Worm (Caenorhabditis elegans) whole organism, young adult: ENCODE results near the gene srx-50.

Source experiments
- B0019.2 ChIP-seq: fragments of 200-800 bp; sonication (Bioruptor generic); conservative IDR thresholded peaks from 2 replicates; pipeline ENCODE4 v1.3.6; 2022; ENCODE audit warnings: missing genetic modification reagents, missing genetic modification characterization, missing compliant biosample characterization
- B0261.1 ChIP-seq: sonication (generic microtip); optimal IDR thresholded peaks from 2 replicates; lab custom pipeline; 2016; ENCODE audit warnings: mild to moderate bottlenecking, missing genetic modification characterization, moderate library complexity, missing compliant biosample characterization
- D2030.7 ChIP-seq: fragments of 200-800 bp; sonication (Bioruptor generic); IDR thresholded peaks from 2 replicates; pipeline ENCODE4 v1.3.6; 2022; ENCODE audit warnings: missing genetic modification reagents, missing genetic modification characterization, missing compliant biosample characterization
- F10E7.11 ChIP-seq: sonication (generic microtip); optimal IDR thresholded peaks from 2 replicates; lab custom pipeline; 2017; ENCODE audit warnings: mild to moderate bottlenecking, missing genetic modification characterization, moderate library complexity, missing compliant biosample characterization
- F33H1.4 ChIP-seq: fragments of 200-800 bp; sonication (Bioruptor generic); IDR thresholded peaks from 2 replicates; pipeline ENCODE4 v1.3.6; 2022; ENCODE audit warnings: missing genetic modification reagents, missing genetic modification characterization, missing compliant biosample characterization
- F37B4.10 ChIP-seq: fragments of 200-800 bp; sonication (Bioruptor generic); IDR thresholded peaks from 2 replicates; pipeline ENCODE4 v1.3.6; 2022; ENCODE audit warnings: missing genetic modification characterization, missing compliant biosample characterization
- F39B2.1 ChIP-seq: fragments of 200-800 bp; sonication (Bioruptor generic); IDR thresholded peaks from 2 replicates; pipeline ENCODE4 v1.3.6; 2022; ENCODE audit warnings: missing genetic modification reagents, missing genetic modification characterization, missing compliant biosample characterization
- F55B11.4 ChIP-seq: sonication (generic microtip); optimal IDR thresholded peaks from 2 replicates; lab custom pipeline; 2016; ENCODE audit warnings: missing compliant biosample characterization, missing genetic modification characterization, borderline replicate concordance; ENCODE audit not compliant: insufficient read depth
- T07F8.4 ChIP-seq: sonication (generic microtip); optimal IDR thresholded peaks from 2 replicates; lab custom pipeline; 2016; ENCODE audit warnings: mild to moderate bottlenecking, missing genetic modification characterization, moderate library complexity, missing compliant biosample characterization
- Y53G8AR.9 ChIP-seq: fragments of 200-800 bp; sonication (Bioruptor generic); conservative IDR thresholded peaks from 2 replicates; pipeline ENCODE4 v1.3.6; 2022; ENCODE audit warnings: missing genetic modification reagents, missing genetic modification characterization, missing compliant biosample characterization
- Y56A3A.18 ChIP-seq: fragments of 200-800 bp; sonication (Bioruptor generic); IDR thresholded peaks from 2 replicates; pipeline ENCODE4 v1.3.6; 2022; ENCODE audit warnings: missing genetic modification reagents, missing genetic modification characterization, missing compliant biosample characterization
- Y67H2A.10 ChIP-seq: fragments of 200-800 bp; sonication (Bioruptor generic); conservative IDR thresholded peaks from 2 replicates; pipeline ENCODE4 v1.3.6; 2022; ENCODE audit warnings: missing genetic modification reagents, missing genetic modification characterization, missing compliant biosample characterization
- ZK185.1 ChIP-seq: sonication (generic microtip); optimal IDR thresholded peaks from 2 replicates; lab custom pipeline; 2016; ENCODE audit warnings: mild to moderate bottlenecking, missing genetic modification characterization, missing compliant biosample characterization; ENCODE audit not compliant: poor library complexity, severe bottlenecking
- ama-1 ChIP-seq, 3 experiments: fragments of 150-350 bp in 1 of 3; sonication (generic microtip) in 2 of 3; optimal IDR thresholded peaks; 2 replicates each; lab custom pipeline; 2014 to 2018; ENCODE audit warnings: missing biosample characterization in 2 of 3, missing genetic modification characterization in 2 of 3, missing genetic modification reagents in 2 of 3
- aptf-2 ChIP-seq: fragments of 200-800 bp; sonication (Bioruptor generic); conservative IDR thresholded peaks from 2 replicates; pipeline ENCODE4 v1.3.6; 2022; ENCODE audit warnings: missing genetic modification reagents, missing genetic modification characterization, missing compliant biosample characterization
- aptf-3 ChIP-seq: fragments of 200-800 bp; sonication (Bioruptor generic); IDR thresholded peaks from 2 replicates; pipeline ENCODE4 v1.3.6; 2022; ENCODE audit warnings: missing genetic modification characterization, missing compliant biosample characterization
- athp-1 ChIP-seq: sonication (generic microtip); optimal IDR thresholded peaks from 2 replicates; lab custom pipeline; 2017; ENCODE audit warnings: mild to moderate bottlenecking, missing genetic modification characterization, missing compliant biosample characterization
- ccch-3 ChIP-seq: fragments of 200-800 bp; sonication (Bioruptor generic); optimal IDR thresholded peaks from 2 replicates; lab custom pipeline; 2018; ENCODE audit warnings: mild to moderate bottlenecking, missing genetic modification characterization, missing compliant biosample characterization
- cebp-2 ChIP-seq: fragments of 200-800 bp; sonication (Bioruptor generic); IDR thresholded peaks from 2 replicates; pipeline ENCODE4 v1.3.6; 2022; ENCODE audit warnings: missing genetic modification characterization, missing compliant biosample characterization
- ceh-27 ChIP-seq: fragments of 200-800 bp; sonication (Bioruptor generic); optimal IDR thresholded peaks from 2 replicates; lab custom pipeline; 2018; ENCODE audit warnings: mild to moderate bottlenecking, missing genetic modification characterization, moderate library complexity, missing compliant biosample characterization
- ceh-79 ChIP-seq: sonication (generic microtip); optimal IDR thresholded peaks from 2 replicates; lab custom pipeline; 2017; ENCODE audit warnings: mild to moderate bottlenecking, missing genetic modification characterization, missing compliant biosample characterization
- dox-1 ChIP-seq: fragments of 200-800 bp; sonication (Bioruptor generic); IDR thresholded peaks from 2 replicates; pipeline ENCODE4 v1.3.6; 2022; ENCODE audit warnings: missing genetic modification reagents, missing genetic modification characterization, missing compliant biosample characterization
- dpff-1 ChIP-seq: sonication (generic microtip); optimal IDR thresholded peaks from 2 replicates; lab custom pipeline; 2017; ENCODE audit warnings: mild to moderate bottlenecking, missing genetic modification characterization, missing compliant biosample characterization
- dpl-1 ChIP-seq: fragments of 150-350 bp; optimal IDR thresholded peaks from 2 replicates; lab custom pipeline; 2014; ENCODE audit warnings: missing biosample characterization, missing genetic modification reagents, missing genetic modification characterization
- ekl-4 ChIP-seq: fragments of 200-800 bp; sonication (Bioruptor generic); IDR thresholded peaks from 2 replicates; pipeline ENCODE4 v1.3.6; 2022; ENCODE audit warnings: missing genetic modification reagents, missing genetic modification characterization, missing compliant biosample characterization
- hmg-1.2 ChIP-seq: fragments of 200-800 bp; sonication (Bioruptor generic); IDR thresholded peaks from 2 replicates; pipeline ENCODE4 v1.3.6; 2022; ENCODE audit warnings: missing genetic modification reagents, missing genetic modification characterization, missing compliant biosample characterization
- let-526 ChIP-seq: fragments of 200-800 bp; sonication (Bioruptor generic); IDR thresholded peaks from 2 replicates; pipeline ENCODE4 v1.3.6; 2022; ENCODE audit warnings: missing genetic modification reagents, missing genetic modification characterization, missing compliant biosample characterization
- lin-54 ChIP-seq: fragments of 200-800 bp; sonication (Bioruptor generic); optimal IDR thresholded peaks from 2 replicates; lab custom pipeline; 2018; ENCODE audit warnings: mild to moderate bottlenecking, missing genetic modification characterization, missing compliant biosample characterization
- lir-1 ChIP-seq: fragments of 200-800 bp; sonication (Bioruptor generic); conservative IDR thresholded peaks from 2 replicates; pipeline ENCODE4 v1.3.6; 2022; ENCODE audit warnings: missing genetic modification reagents, missing genetic modification characterization, missing compliant biosample characterization
- lsl-1 ChIP-seq: fragments of 200-800 bp; sonication (Bioruptor generic); optimal IDR thresholded peaks from 2 replicates; lab custom pipeline; 2018; ENCODE audit warnings: mild to moderate bottlenecking, missing genetic modification characterization, moderate library complexity, missing compliant biosample characterization
- lsy-27 ChIP-seq: sonication (generic microtip); optimal IDR thresholded peaks from 2 replicates; lab custom pipeline; 2017; ENCODE audit warnings: missing genetic modification characterization, mild to moderate bottlenecking, missing compliant biosample characterization, antibody characterized with exemption, missing genotype, borderline replicate concordance; ENCODE audit not compliant: insufficient read depth
- madf-10 ChIP-seq: sonication (generic microtip); optimal IDR thresholded peaks from 2 replicates; lab custom pipeline; 2016; ENCODE audit warnings: mild to moderate bottlenecking, missing genetic modification characterization, missing compliant biosample characterization
- mcd-1 ChIP-seq: fragments of 200-800 bp; sonication (Bioruptor generic); IDR thresholded peaks from 2 replicates; pipeline ENCODE4 v1.3.6; 2022; ENCODE audit warnings: missing genetic modification reagents, missing genetic modification characterization, missing compliant biosample characterization
- mes-4 ChIP-seq: sonication (generic microtip); optimal IDR thresholded peaks from 2 replicates; lab custom pipeline; 2016; ENCODE audit warnings: missing genotype, missing genetic modification characterization, missing compliant biosample characterization
- nfyb-1 ChIP-seq: fragments of 200-800 bp; sonication (Bioruptor generic); IDR thresholded peaks from 2 replicates; pipeline ENCODE4 v1.3.6; 2022; ENCODE audit warnings: missing genetic modification reagents, missing genetic modification characterization, missing compliant biosample characterization
- nhr-120 ChIP-seq: fragments of 200-800 bp; sonication (Bioruptor generic); IDR thresholded peaks from 2 replicates; pipeline ENCODE4 v1.3.6; 2022; ENCODE audit warnings: missing genetic modification characterization, missing compliant biosample characterization
- nhr-27 ChIP-seq: fragments of 200-800 bp; sonication (Bioruptor generic); optimal IDR thresholded peaks from 2 replicates; lab custom pipeline; 2018; ENCODE audit warnings: mild to moderate bottlenecking, missing genetic modification characterization, moderate library complexity, missing compliant biosample characterization
- nhr-80 ChIP-seq: sonication (generic microtip); optimal IDR thresholded peaks from 2 replicates; lab custom pipeline; 2016; ENCODE audit warnings: missing genetic modification characterization, missing compliant biosample characterization
- pha-4 ChIP-seq: fragments of 150-350 bp; sonication (generic microtip); optimal IDR thresholded peaks from 2 replicates; lab custom pipeline; 2014; ENCODE audit warnings: missing biosample characterization, missing genetic modification reagents, missing genetic modification characterization
- rpc-1 ChIP-seq, 2 experiments: fragments of 150-350 bp in 1 of 2; sonication (generic microtip) in 1 of 2; optimal IDR thresholded peaks; 2 replicates each; lab custom pipeline; 2014 to 2018; ENCODE audit warnings: missing biosample characterization in 1 of 2, missing genetic modification characterization in 1 of 2, missing genetic modification reagents in 1 of 2, missing genotype in 1 of 2
- sdz-38 ChIP-seq: sonication (generic microtip); optimal IDR thresholded peaks from 2 replicates; lab custom pipeline; 2016; ENCODE audit warnings: missing genotype, missing genetic modification characterization, missing compliant biosample characterization
- tbp1 ChIP-seq: fragments of 200-800 bp; sonication (Bioruptor generic); optimal IDR thresholded peaks from 2 replicates; lab custom pipeline; 2018; ENCODE audit warnings: mild to moderate bottlenecking, missing genetic modification characterization, missing compliant biosample characterization
- tlf-1 ChIP-seq: fragments of 200-800 bp; sonication (Bioruptor generic); optimal IDR thresholded peaks from 2 replicates; lab custom pipeline; 2018; ENCODE audit warnings: mild to moderate bottlenecking, missing genetic modification characterization, missing compliant biosample characterization
- ztf-26 ChIP-seq: sonication (generic microtip); optimal IDR thresholded peaks from 2 replicates; lab custom pipeline; 2017; ENCODE audit warnings: missing genetic modification characterization, missing compliant biosample characterization
- ztf-3 ChIP-seq: fragments of 200-800 bp; sonication (Bioruptor generic); optimal IDR thresholded peaks from 2 replicates; lab custom pipeline; 2018; ENCODE audit warnings: mild to moderate bottlenecking, missing genetic modification characterization, missing compliant biosample characterization

Gene srx-50

DNA sequence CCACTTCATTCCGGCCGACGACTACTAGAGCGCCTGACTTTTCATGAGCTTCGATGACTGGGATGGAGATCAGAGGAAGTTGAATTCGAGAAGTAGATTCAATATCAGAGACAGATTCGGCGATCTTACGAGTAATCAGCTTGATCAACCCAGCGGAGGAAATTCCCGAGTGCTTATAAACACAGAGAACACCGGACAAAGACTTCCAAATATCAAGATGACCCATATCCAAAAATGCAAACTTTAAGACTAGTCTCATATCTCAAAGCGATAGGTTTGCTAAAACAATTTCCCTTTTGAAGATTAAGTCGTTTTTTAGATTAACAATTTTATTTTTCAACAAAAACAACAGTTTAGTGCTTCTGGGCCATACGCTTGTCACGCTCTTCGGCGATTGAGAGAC lies 25.6 kb downstream of the srx-50 start, which contains the start of gene Y43B11AR.3 (continued):
- TF ChIP-seq B0019.2 (peak; percentile 74; the same call in 1 of the 2 replicates), let-526 (GFP tag; lab: Robert Waterston, UW) (no peak), ztf-3 (GFP tag; lab: Kevin White, UChicago) (no peak), lsy-27 (tag; lab: Kevin White, UChicago) (no peak), sdz-38 (no peak), ceh-79 (tag; lab: Kevin White, UChicago) (peak; percentile 40), F39B2.1 (GFP tag; lab: Robert Waterston, UW) (no peak), cebp-2 (GFP tag; lab: Robert Waterston, UW) (peak; percentile 96), dpl-1 (GFP tag; lab: Kevin White, UChicago) (no peak), F10E7.11 (tag; lab: Kevin White, UChicago) (no peak), pha-4 (tag; lab: Kevin White, UChicago) (no peak), rpc-1 (optimal IDR thresholded peaks at IDR 0.05; lab: Kevin White, UChicago) (no peak), rpc-1 (tag; optimal IDR thresholded peaks at IDR 0.05; lab: Kevin White, UChicago) (peak; percentile 11), madf-10 (tag; lab: Kevin White, UChicago) (no peak), nhr-27 (tag; lab: Kevin White, UChicago) (peak; percentile 2), F33H1.4 (GFP tag; lab: Robert Waterston, UW) (peak; percentile 65), T07F8.4 (tag; lab: Kevin White, UChicago) (no peak), aptf-2 (GFP tag; lab: Robert Waterston, UW) (no peak), nhr-80 (tag; lab: Kevin White, UChicago) (no peak), ztf-26 (no peak), dpff-1 (tag; lab: Kevin White, UChicago) (peak; percentile 40), tbp1 (GFP tag; lab: Kevin White, UChicago) (peak; percentile 72), aptf-3 (no peak; the same call in 1 of the 2 replicates), mcd-1 (GFP tag; lab: Robert Waterston, UW) (peak; percentile 68), Y53G8AR.9 (peak; percentile 94), F37B4.10 (GFP tag; lab: Robert Waterston, UW) (no peak), B0261.1 (tag; lab: Kevin White, UChicago) (peak; percentile 25), tlf-1 (GFP tag; lab: Kevin White, UChicago) (peak; percentile 61), lin-54 (GFP tag; lab: Kevin White, UChicago) (peak; percentile 86), nhr-120 (GFP tag; lab: Robert Waterston, UW) (no peak), ekl-4 (GFP tag; lab: Robert Waterston, UW) (peak; percentile 92), hmg-1.2 (GFP tag; lab: Robert Waterston, UW) (peak; percentile 43; the same call in 1 of the 2 replicates)

DNA sequence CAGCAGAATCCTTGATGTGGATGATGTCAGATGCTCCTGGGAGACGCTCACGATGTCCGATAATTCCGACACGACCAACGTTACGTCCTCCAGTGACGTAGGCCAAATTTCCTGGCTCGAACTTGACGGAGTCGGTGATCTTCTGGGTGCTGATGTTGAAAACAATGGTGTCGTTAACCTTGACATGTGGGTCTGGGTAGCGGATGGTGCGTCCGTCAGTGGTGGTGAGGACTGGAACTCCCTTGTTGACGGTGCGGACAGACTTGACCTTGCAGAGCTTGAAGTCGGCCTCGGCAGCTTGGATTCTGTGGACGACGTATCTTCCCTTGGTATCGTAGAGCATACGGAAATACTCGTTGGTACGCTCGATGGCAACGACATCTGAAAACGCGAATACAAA lies 26.2 kb downstream of the srx-50 start:
- TF ChIP-seq Y56A3A.18 (GFP tag; lab: Robert Waterston, UW) (0 out of 2 replicates have a peak, but pooled peaks have one; percentile 52), B0261.1 (tag; lab: Kevin White, UChicago) (no peak)

DNA sequence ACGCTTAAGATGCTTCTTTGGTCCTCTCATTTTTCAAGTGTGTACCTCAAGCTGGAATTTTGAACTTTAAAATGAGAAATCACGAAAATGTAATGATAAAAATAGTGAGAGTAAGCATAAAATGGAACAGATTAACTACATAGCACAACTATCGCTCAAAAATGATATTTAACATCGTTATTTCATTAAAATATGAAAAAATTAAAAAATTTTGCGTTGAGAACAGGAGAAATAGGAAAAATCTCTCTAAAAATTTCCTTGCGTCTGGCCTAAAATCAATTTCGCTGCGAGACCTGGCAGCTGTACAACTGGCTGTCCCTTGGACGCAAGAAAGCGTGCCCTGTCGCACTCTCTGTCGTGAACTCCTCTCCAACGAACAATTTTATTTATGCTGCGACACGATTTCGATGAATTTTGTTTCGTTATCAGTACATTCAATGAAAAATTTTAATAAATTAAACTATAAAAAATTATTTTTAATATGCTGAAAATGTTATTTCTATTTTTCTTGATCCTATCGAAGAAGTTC lies 26.9 kb downstream of the srx-50 start, which contains the start of gene rps-4:
Gene rps-4 (minus strand): TSS at position 51 of the 529 bp plus-strand sequence.
- TF ChIP-seq ZK185.1 (tag; lab: Kevin White, UChicago) (peak; percentile 77), nfyb-1 (peak; percentile 82), ekl-4 (GFP tag; lab: Robert Waterston, UW) (peak; percentile 24; the same call in 1 of the 2 replicates), Y67H2A.10 (GFP tag; lab: Robert Waterston, UW) (0 out of 2 replicates have a peak, but pooled peaks have one; percentile 35), lir-1 (0 out of 2 replicates have a peak, but pooled peaks have one; percentile 45), ceh-27 (GFP tag; lab: Kevin White, UChicago) (peak; percentile 70), F55B11.4 (tag; lab: Kevin White, UChicago) (no peak), mes-4 (tag; lab: Kevin White, UChicago) (no peak), ccch-3 (GFP tag; lab: Kevin White, UChicago) (no peak), lsl-1 (peak; percentile 68), dox-1 (GFP tag; lab: Robert Waterston, UW) (peak; percentile 88), athp-1 (tag; lab: Kevin White, UChicago) (peak; percentile 42), ama-1 (optimal IDR thresholded peaks at IDR 0.05; lab: Kevin White, UChicago) (no peak), ama-1 (GFP tag; optimal IDR thresholded peaks at IDR 0.05; lab: Kevin White, UChicago) (no peak), D2030.7 (peak; percentile 64), lsy-27 (tag; lab: Kevin White, UChicago) (no peak)
